Worm (Caenorhabditis elegans): ENCODE results near the gene cest-17.

The cest-17 gene

DNA sequence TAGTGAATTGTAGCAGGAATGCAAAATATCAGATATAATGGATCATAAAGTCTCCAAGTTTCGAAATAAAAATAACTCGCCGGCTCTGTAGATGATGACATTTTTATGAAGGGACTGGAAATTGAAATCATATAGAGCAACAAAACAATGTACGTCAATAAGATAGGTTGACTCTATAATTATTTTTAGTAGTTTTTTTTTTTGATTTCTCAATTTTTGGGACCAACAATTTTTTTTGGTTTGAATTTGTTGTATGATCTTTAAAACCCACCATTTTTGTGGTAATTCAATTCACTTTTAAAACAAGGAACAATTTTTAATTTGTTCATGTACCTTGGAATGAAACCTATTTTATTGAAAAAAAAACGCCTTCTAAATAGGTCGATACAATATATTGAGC, 13.1 kb upstream of the cest-17 start, which contains the start of gene F20D6.12:
TSS of gene F20D6.12 (minus strand) at position 101 of the 400 bp plus-strand sequence.
- no peak for TF ChIP-seq unc-62 (GFP tag; optimal IDR thresholded peaks at IDR 0.05)

DNA sequence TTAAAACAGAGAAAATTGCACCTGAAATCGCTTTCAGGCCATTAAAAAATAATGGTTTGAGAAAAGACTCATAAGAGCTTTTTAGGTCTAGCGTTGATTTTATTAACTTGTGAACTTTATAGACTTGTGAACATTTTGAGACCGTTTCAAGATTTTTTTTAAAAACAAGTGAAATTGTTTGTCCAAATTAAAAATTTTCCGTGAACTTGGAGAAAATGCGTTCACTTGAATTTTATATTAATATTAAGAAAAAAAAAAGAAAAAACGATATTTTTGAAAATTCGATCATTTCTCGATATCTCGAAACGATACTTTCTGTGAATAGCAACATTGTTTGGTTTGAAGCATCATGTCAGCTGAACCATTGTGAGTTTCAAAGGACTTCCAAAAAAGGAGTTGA, 12.7 kb upstream of the cest-17 start, which contains the start of gene F20D6.1:
TSS of gene F20D6.1 (plus strand) at position 301 of the 400 bp plus-strand sequence.
- TF ChIP-seq unc-62 (GFP tag; optimal IDR thresholded peaks at IDR 0.05): no peak

- TF ChIP-seq unc-62 (GFP tag; optimal IDR thresholded peaks at IDR 0.05): no peak
Measured at ce11 chrV:8195889-8196418, 7.2 kb upstream of the cest-17 start, which contains the start of gene F20D6.10. Gene F20D6.10 (minus strand): TSS chrV:8195939.

DNA sequence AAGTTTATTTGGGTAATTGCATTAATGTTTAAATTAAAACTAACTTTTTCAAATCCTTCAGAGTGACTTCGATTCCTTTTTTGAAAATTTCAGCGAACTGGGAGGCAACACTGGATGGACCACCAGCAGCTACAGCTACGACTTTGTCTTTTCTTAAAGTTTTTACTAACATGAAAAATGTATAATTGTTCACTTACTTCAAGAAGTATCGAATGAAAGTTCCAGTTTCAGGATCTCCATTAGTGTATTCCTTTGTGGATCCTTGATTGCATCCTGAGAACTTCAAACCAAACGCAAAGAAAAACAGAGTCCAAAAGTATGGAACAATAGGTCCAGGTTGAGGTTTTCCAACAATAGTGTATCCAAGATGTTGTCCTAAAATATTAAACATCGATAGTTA, 6.1 kb upstream of the cest-17 start:
- TF ChIP-seq unc-62 (GFP tag; optimal IDR thresholded peaks at IDR 0.05): no peak

ce11 chrV:8198994-8199393, 4.1 kb upstream of the cest-17 start, which contains the start of gene F20D6.11:
Gene F20D6.11 (minus strand): TSS chrV:8199094.
- no peak for TF ChIP-seq unc-62 (GFP tag; optimal IDR thresholded peaks at IDR 0.05)

DNA sequence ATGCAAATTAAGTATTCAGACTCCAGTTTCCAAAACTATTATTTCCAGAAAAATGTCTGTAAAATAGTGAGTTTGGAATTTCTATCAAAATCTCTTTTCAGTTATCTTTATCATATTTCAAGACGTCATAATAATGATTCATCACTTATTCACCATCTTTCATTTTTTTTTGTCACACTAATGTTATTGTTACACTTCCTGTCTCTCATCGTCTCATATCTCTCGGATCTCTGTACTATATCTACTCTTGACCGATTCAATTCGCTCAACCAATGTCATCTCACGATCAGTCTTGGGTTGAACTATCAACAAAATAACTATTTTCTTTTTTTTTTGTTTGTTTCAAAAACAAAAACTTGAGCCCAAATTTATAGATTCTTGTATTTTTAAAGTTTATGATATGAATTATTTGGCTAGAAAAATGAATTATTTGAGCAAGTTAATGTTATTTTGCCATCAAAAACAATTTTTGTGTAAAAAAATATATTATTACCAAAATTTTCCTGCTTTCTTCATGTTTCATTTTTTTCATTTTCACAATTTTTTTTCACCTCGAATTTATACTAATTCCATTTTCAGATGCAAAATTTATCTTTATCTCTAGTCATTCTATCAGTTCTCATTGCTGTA, 1.8 kb upstream of the cest-17 start, which contains the start of gene cri-2:
TSS of gene cri-2 (plus strand) at position 580 of the 630 bp plus-strand sequence.
- no peak for TF ChIP-seq unc-62 (GFP tag; optimal IDR thresholded peaks at IDR 0.05)

DNA sequence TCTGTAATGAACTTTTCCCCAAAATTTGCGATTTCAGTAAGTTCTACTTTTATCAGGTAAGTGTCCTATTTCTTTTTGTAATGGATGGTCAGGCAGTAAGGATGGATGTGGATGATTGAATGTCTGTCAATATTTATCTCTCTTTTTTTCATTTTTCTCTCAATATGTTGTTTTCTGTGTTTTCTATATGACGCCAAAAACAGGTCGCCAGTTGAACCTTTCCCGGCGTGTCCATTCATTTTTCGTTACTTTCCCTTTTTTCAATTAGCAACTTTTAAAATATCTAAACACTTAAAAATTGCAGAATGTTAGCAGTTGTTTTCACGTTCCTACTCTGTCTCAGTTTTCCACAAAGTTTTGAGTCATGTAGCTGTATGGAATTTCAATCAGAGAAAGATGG, 3.8 kb downstream of the cest-17 start, which contains the start of gene timp-1:
TSS of gene timp-1 (plus strand) at position 305 of the 400 bp plus-strand sequence.
- TF ChIP-seq unc-62 (GFP tag; optimal IDR thresholded peaks at IDR 0.05): no peak

ce11 chrV:8210527-8210926, 7.4 kb downstream of the cest-17 start:
- TF ChIP-seq unc-62 (GFP tag; optimal IDR thresholded peaks at IDR 0.05): no peak

ce11 chrV:8211993-8212392, 8.9 kb downstream of the cest-17 start:
- no peak for TF ChIP-seq unc-62 (GFP tag; optimal IDR thresholded peaks at IDR 0.05)

- TF ChIP-seq unc-62 (GFP tag; optimal IDR thresholded peaks at IDR 0.05): no peak
Measured at ce11 chrV:8212816-8213215, 9.7 kb downstream of the cest-17 start.

ce11 chrV:8213868-8214267, 10.7 kb downstream of the cest-17 start, which contains the start of gene K07C11.7:
Gene K07C11.7 (minus strand): TSS chrV:8213968.
- TF ChIP-seq unc-62 (GFP tag; optimal IDR thresholded peaks at IDR 0.05): no peak

- TF ChIP-seq unc-62 (GFP tag; optimal IDR thresholded peaks at IDR 0.05): no peak
Measured at ce11 chrV:8215158-8215557, 12.0 kb downstream of the cest-17 start.

DNA sequence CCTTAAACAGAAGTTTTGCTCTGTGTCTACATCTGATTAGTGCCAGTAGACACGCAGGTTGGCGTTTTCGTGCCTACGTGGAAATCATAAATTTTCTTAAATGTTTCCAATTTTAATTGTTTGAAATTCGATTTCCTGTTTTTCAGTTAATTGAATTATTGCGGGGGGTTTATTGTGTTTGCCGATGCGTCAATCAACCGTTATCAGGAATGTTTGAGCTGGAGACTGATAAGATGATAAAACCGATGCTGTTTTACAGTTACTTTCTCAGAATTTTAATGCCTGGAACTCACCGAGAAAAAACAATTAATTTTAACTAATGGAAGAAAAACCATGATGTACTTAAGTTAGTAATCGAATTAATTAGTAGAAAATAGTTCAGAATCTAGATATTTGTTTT, 14.0 kb downstream of the cest-17 start:
- no peak for TF ChIP-seq unc-62 (GFP tag; optimal IDR thresholded peaks at IDR 0.05)

ce11 chrV:8217661-8218265, 14.6 kb downstream of the cest-17 start, which contains the start of gene K07C11.8:
Gene K07C11.8 (minus strand): TSS chrV:8217884.
- no peak for TF ChIP-seq unc-62 (GFP tag; optimal IDR thresholded peaks at IDR 0.05)

- no peak for TF ChIP-seq unc-62 (GFP tag; optimal IDR thresholded peaks at IDR 0.05)
Measured at ce11 chrV:8219550-8219949, 16.4 kb downstream of the cest-17 start.

ce11 chrV:8221083-8221538, 18.0 kb downstream of the cest-17 start, which contains the start of the genes cogc-6 and air-1:
Gene cogc-6 (minus strand): TSS chrV:8221316.
Gene air-1 (plus strand): TSS chrV:8221488.
- no peak for TF ChIP-seq unc-62 (GFP tag; optimal IDR thresholded peaks at IDR 0.05)
